Fruit fly (Drosophila melanogaster): ENCODE results near the gene CG32640.
"Not testable (repeated sequence)": the region's sequence is repeated elsewhere in the genome, so short reads cannot be mapped to it uniquely, and the experiment has no call there.

- not testable (repeated sequence) for TF ChIP-seq CTCF, CG8478 (optimal IDR thresholded peaks at IDR 0.05)
Observed at dm6 chrX:13177720-13178119, at the start of gene CG32640.
